Worm (Caenorhabditis elegans): Measurements from ENCODE around the gene exc-12.
A peak's percentile ranks its signal among the peaks of the same experiment; 100 is the strongest.

exc-12 gene

DNA sequence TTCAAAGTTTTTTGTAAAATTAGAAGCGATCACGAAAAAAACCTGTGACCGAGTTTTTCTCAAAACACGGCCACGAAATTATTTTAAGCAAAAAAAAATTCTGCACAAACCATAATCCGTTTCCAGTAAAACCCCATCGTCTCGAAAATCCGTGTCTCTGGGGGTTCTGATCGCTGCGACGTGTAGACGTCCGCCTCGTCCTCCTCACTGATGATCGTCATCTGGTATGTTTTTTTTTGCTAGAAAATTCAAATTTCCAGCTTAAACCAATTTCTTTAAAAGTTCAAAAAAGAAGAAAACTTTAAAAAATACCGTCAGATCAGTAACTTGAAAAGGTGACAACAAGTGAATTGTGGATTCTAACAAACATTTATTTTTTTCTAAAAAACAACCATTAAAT, 23.7 kb downstream of the exc-12 start, which contains the start of gene Y76A2B.4 (continued):
- TF ChIP-seq tbx-9 (tag; optimal IDR thresholded peaks at IDR 0.05; ENCODE audit: borderline replicate concordance) = no peak
- no peak for TF ChIP-seq lsl-1 (GFP tag; optimal IDR thresholded peaks at IDR 0.05)
- no peak for TF ChIP-seq F57A8.1 (GFP tag; optimal IDR thresholded peaks at IDR 0.05)
- TF ChIP-seq aptf-2 (GFP tag; conservative IDR thresholded peaks at IDR 0.05) = no peak
- TF ChIP-seq F22D6.2 (tag; optimal IDR thresholded peaks at IDR 0.05) = no peak
- no peak for TF ChIP-seq F57C9.4 (tag; optimal IDR thresholded peaks at IDR 0.05)
- no peak for TF ChIP-seq dpl-1 (GFP tag; optimal IDR thresholded peaks at IDR 0.05)
- no peak for TF ChIP-seq lsy-27 (tag; optimal IDR thresholded peaks at IDR 0.05; ENCODE audit: borderline replicate concordance, insufficient read depth)
- TF ChIP-seq attf-3 (GFP tag; conservative IDR thresholded peaks at IDR 0.05) = no peak
- TF ChIP-seq ztf-25 (GFP tag; IDR thresholded peaks at IDR 0.05) = 0 out of 2 replicates have a peak, but pooled peaks have one; percentile 47
- peak; percentile 22 for TF ChIP-seq atf-7 (tag; optimal IDR thresholded peaks at IDR 0.05)
- TF ChIP-seq ZK185.1 (tag; optimal IDR thresholded peaks at IDR 0.05; ENCODE audit: poor library complexity, severe bottlenecking) = peak; percentile 10
- no peak for TF ChIP-seq let-526 (GFP tag; IDR thresholded peaks at IDR 0.05)
- no peak for TF ChIP-seq F49E8.2 (tag; optimal IDR thresholded peaks at IDR 0.05; ENCODE audit: insufficient read depth)
- TF ChIP-seq ceh-40 (GFP tag; IDR thresholded peaks at IDR 0.05) = no peak
- TF ChIP-seq B0019.2 (GFP tag; conservative IDR thresholded peaks at IDR 0.05) = no peak
- TF ChIP-seq dox-1 (GFP tag; IDR thresholded peaks at IDR 0.05) = 0 out of 2 replicates have a peak, but pooled peaks have one; percentile 8
- TF ChIP-seq hmg-1.2 (GFP tag; IDR thresholded peaks at IDR 0.05) = no peak
- TF ChIP-seq ztf-26 (tag; optimal IDR thresholded peaks at IDR 0.05) = peak; percentile 1
- peak; percentile 18 for TF ChIP-seq zim-3 (tag; optimal IDR thresholded peaks at IDR 0.05)
- TF ChIP-seq snpc-1.1 (tag; optimal IDR thresholded peaks at IDR 0.05; ENCODE audit: insufficient read depth) = no peak
- peak; percentile 13 for TF ChIP-seq ama-1 (optimal IDR thresholded peaks at IDR 0.05)
- TF ChIP-seq ama-1 (GFP tag; optimal IDR thresholded peaks at IDR 0.05) = no peak
- TF ChIP-seq nhr-80 (tag; optimal IDR thresholded peaks at IDR 0.05) = no peak
- TF ChIP-seq pbrm-1 (GFP tag; IDR thresholded peaks at IDR 0.05) = 0 out of 2 replicates have a peak, but pooled peaks have one; percentile 18
- TF ChIP-seq let-607 (tag; optimal IDR thresholded peaks at IDR 0.05) = peak in 1 of 2 experiments; percentile 23
- no peak for TF ChIP-seq hsf-1 (GFP tag; IDR thresholded peaks at IDR 0.05)
- no peak for TF ChIP-seq C17E4.6 (GFP tag; IDR thresholded peaks at IDR 0.05)
- TF ChIP-seq ets-4 (GFP tag; optimal IDR thresholded peaks at IDR 0.05) = no peak
- TF ChIP-seq lin-26 (GFP tag; IDR thresholded peaks at IDR 0.05) = no peak
- TF ChIP-seq Y56A3A.18 (GFP tag; IDR thresholded peaks at IDR 0.05) = peak; percentile 32; the same call in 1 of the 2 replicates
- TF ChIP-seq K12H6.12 (tag; optimal IDR thresholded peaks at IDR 0.05) = no peak
- no peak for TF ChIP-seq lag-1 (GFP tag; IDR thresholded peaks at IDR 0.05)
- no peak for TF ChIP-seq B0261.1 (tag; optimal IDR thresholded peaks at IDR 0.05)
- no peak for TF ChIP-seq cebp-1 (GFP tag; IDR thresholded peaks at IDR 0.05)
- TF ChIP-seq cebp-1 (tag; optimal IDR thresholded peaks at IDR 0.05) = peak; percentile 8
- no peak for TF ChIP-seq T07F8.4 (tag; optimal IDR thresholded peaks at IDR 0.05)
- TF ChIP-seq F37B4.10 (GFP tag; IDR thresholded peaks at IDR 0.05) = no peak
- TF ChIP-seq egl-44 (GFP tag; IDR thresholded peaks at IDR 0.05) = no peak
- no peak for TF ChIP-seq tbp1 (GFP tag; optimal IDR thresholded peaks at IDR 0.05)
- no peak for TF ChIP-seq somi-1 (GFP tag; optimal IDR thresholded peaks at IDR 0.05)
- no peak for TF ChIP-seq snpc-1.3 (tag; optimal IDR thresholded peaks at IDR 0.05; ENCODE audit: insufficient read depth)
- TF ChIP-seq ceh-91 (GFP tag; IDR thresholded peaks at IDR 0.05) = no peak
- TF ChIP-seq him-1 (tag; optimal IDR thresholded peaks at IDR 0.05) = no peak
- no peak for TF ChIP-seq nhr-179 (tag; optimal IDR thresholded peaks at IDR 0.05)
- TF ChIP-seq nfyb-1 (GFP tag; IDR thresholded peaks at IDR 0.05) = peak; percentile 64
- TF ChIP-seq repo-1 (tag; optimal IDR thresholded peaks at IDR 0.05) = peak; percentile 57
- TF ChIP-seq pha-4 (tag; optimal IDR thresholded peaks at IDR 0.05) = no peak
- no peak for TF ChIP-seq die-1 (tag; optimal IDR thresholded peaks at IDR 0.05)

Measured in whole organism, young adult.